Worm (Caenorhabditis elegans) whole organism, L4 larva: ENCODE data around the gene F32H5.4.

Experiments
- F26F4.8 ChIP-seq: fragments of 200-800 bp; sonication (Bioruptor generic); conservative IDR thresholded peaks from 2 replicates; pipeline ENCODE4 v1.3.6; 2022; ENCODE audit warnings: missing genetic modification characterization, missing compliant biosample characterization
- F37D6.2 ChIP-seq: sonication (generic microtip); optimal IDR thresholded peaks from 2 replicates; lab custom pipeline; 2016; ENCODE audit warnings: mild to moderate bottlenecking, missing genetic modification characterization, missing compliant biosample characterization
- Y75B8A.6 ChIP-seq: fragments of 200-800 bp; sonication (Bioruptor generic); IDR thresholded peaks from 2 replicates; pipeline ENCODE4 v1.3.6; 2022; ENCODE audit warnings: missing genetic modification reagents, missing genetic modification characterization, missing compliant biosample characterization
- aha-1 ChIP-seq: fragments of 150-350 bp; peaks from one replicate; lab custom pipeline; 2014; ENCODE audit warnings: missing biosample characterization, missing genetic modification characterization
- attf-4 ChIP-seq: sonication (generic microtip); optimal IDR thresholded peaks from 3 replicates; lab custom pipeline; 2017; ENCODE audit warnings: missing biosample characterization, missing genetic modification characterization
- ceh-28 ChIP-seq: fragments of 150-350 bp; optimal IDR thresholded peaks from 2 replicates; lab custom pipeline; 2014; ENCODE audit warnings: missing biosample characterization, missing genetic modification reagents, missing genetic modification characterization
- ceh-32 ChIP-seq: sonication (generic microtip); optimal IDR thresholded peaks from 2 replicates; lab custom pipeline; 2016; ENCODE audit warnings: mild to moderate bottlenecking, missing genetic modification characterization, missing compliant biosample characterization; ENCODE audit not compliant: poor library complexity
- ceh-82 ChIP-seq: sonication (generic microtip); optimal IDR thresholded peaks from 2 replicates; lab custom pipeline; 2017; ENCODE audit warnings: missing biosample characterization, missing genetic modification characterization
- daf-16 ChIP-seq, 3 experiments: sonication (generic microtip); optimal IDR thresholded peaks; 2 replicates each; lab custom pipeline; 2016 to 2017; ENCODE audit warnings: missing genetic modification characterization in 3 of 3, missing genetic modification reagents in 3 of 3, mild to moderate bottlenecking in 2 of 3, missing compliant biosample characterization in 2 of 3, missing biosample characterization in 1 of 3, moderate library complexity in 1 of 3
- dmd-6 ChIP-seq: fragments of 200-800 bp; sonication (Bioruptor generic); IDR thresholded peaks from 2 replicates; pipeline ENCODE4 v1.3.6; 2022; ENCODE audit warnings: missing genetic modification reagents, missing genetic modification characterization, missing compliant biosample characterization
- dmd-9 ChIP-seq: fragments of 200-800 bp; sonication (Bioruptor generic); IDR thresholded peaks from 2 replicates; pipeline ENCODE4 v1.3.6; 2022; ENCODE audit warnings: missing genetic modification reagents, missing genetic modification characterization, missing compliant biosample characterization
- duxl-1 ChIP-seq: sonication (generic microtip); optimal IDR thresholded peaks from 2 replicates; lab custom pipeline; 2016; ENCODE audit warnings: mild to moderate bottlenecking, missing genetic modification characterization, moderate library complexity, missing compliant biosample characterization; ENCODE audit not compliant: poor library complexity
- dve-1 ChIP-seq: sonication (generic microtip); optimal IDR thresholded peaks from 2 replicates; lab custom pipeline; 2017; ENCODE audit warnings: antibody characterized with exemption, mild to moderate bottlenecking, missing genetic modification characterization, missing compliant biosample characterization; ENCODE audit not compliant: insufficient read depth
- egl-43 ChIP-seq: fragments of 200-800 bp; sonication (Bioruptor generic); IDR thresholded peaks from 2 replicates; pipeline ENCODE4 v1.3.6; 2022; ENCODE audit warnings: missing genetic modification reagents, missing genetic modification characterization, missing compliant biosample characterization
- hlh-11 ChIP-seq: fragments of 200-800 bp; sonication (Bioruptor generic); optimal IDR thresholded peaks from 2 replicates; lab custom pipeline; 2018; ENCODE audit warnings: mild to moderate bottlenecking, missing genetic modification characterization, missing compliant biosample characterization
- hlh-30 ChIP-seq: sonication (generic microtip); optimal IDR thresholded peaks from 2 replicates; lab custom pipeline; 2017; ENCODE audit warnings: antibody characterized with exemption, mild to moderate bottlenecking, missing genetic modification characterization, missing compliant biosample characterization; ENCODE audit not compliant: insufficient read depth
- jun-1 ChIP-seq: fragments of 150-350 bp; optimal IDR thresholded peaks from 2 replicates; lab custom pipeline; 2014; ENCODE audit warnings: missing biosample characterization, missing genetic modification reagents, missing genetic modification characterization
- lin-13 ChIP-seq: fragments of 150-350 bp; optimal IDR thresholded peaks from 2 replicates; lab custom pipeline; 2014; ENCODE audit warnings: missing biosample characterization, missing genetic modification reagents, missing genetic modification characterization
- lin-15B ChIP-seq: fragments of 150-350 bp; sonication (generic microtip); optimal IDR thresholded peaks from 3 replicates; lab custom pipeline; 2014; ENCODE audit warnings: missing biosample characterization, missing genetic modification characterization
- lin-29 ChIP-seq: fragments of 200-800 bp; sonication (Bioruptor generic); IDR thresholded peaks from 2 replicates; pipeline ENCODE4 v1.3.6; 2022; ENCODE audit warnings: missing genetic modification reagents, missing genetic modification characterization, missing compliant biosample characterization
- madf-5 ChIP-seq, 2 experiments: fragments of 200-800 bp; sonication (Bioruptor generic); IDR thresholded peaks; 2 replicates each; pipeline ENCODE4 v1.3.6; 2022; ENCODE audit warnings: missing compliant biosample characterization in 2 of 2, missing genetic modification characterization in 2 of 2
- madf-9 ChIP-seq: fragments of 200-800 bp; sonication (Bioruptor generic); conservative IDR thresholded peaks from 2 replicates; pipeline ENCODE4 v1.3.6; 2022; ENCODE audit warnings: missing genetic modification reagents, missing genetic modification characterization, missing compliant biosample characterization
- mdl-1 ChIP-seq, 2 experiments: fragments of 150-350 bp in 1 of 2; sonication (generic microtip) in 1 of 2; optimal IDR thresholded peaks; 2 replicates each; lab custom pipeline; 2014 to 2017; ENCODE audit warnings: missing biosample characterization in 2 of 2, missing genetic modification characterization in 2 of 2
- mep-1 ChIP-seq: fragments of 150-350 bp; sonication (generic microtip); optimal IDR thresholded peaks from 3 replicates; lab custom pipeline; 2014; ENCODE audit warnings: missing biosample characterization, missing genetic modification characterization
- mxl-2 ChIP-seq: fragments of 200-800 bp; sonication (Bioruptor generic); conservative IDR thresholded peaks from 2 replicates; pipeline ENCODE4 v1.3.6; 2022; ENCODE audit warnings: missing genetic modification reagents, missing genetic modification characterization, missing compliant biosample characterization
- nhr-10 ChIP-seq: fragments of 150-350 bp; optimal IDR thresholded peaks from 2 replicates; lab custom pipeline; 2014; ENCODE audit warnings: missing biosample characterization, missing genetic modification characterization
- nhr-102 ChIP-seq: sonication (generic microtip); optimal IDR thresholded peaks from 2 replicates; lab custom pipeline; 2016; ENCODE audit warnings: mild to moderate bottlenecking, missing genetic modification characterization, moderate library complexity, missing compliant biosample characterization
- nhr-237 ChIP-seq: sonication (generic microtip); optimal IDR thresholded peaks from 2 replicates; lab custom pipeline; 2017; ENCODE audit warnings: missing biosample characterization, missing genetic modification characterization
- nhr-25 ChIP-seq: sonication (generic microtip); optimal IDR thresholded peaks from 2 replicates; lab custom pipeline; 2017; ENCODE audit warnings: missing genetic modification characterization, mild to moderate bottlenecking, missing compliant biosample characterization, antibody characterized with exemption, moderate library complexity, borderline replicate concordance; ENCODE audit not compliant: insufficient read depth
- nhr-28 ChIP-seq: fragments of 150-350 bp; optimal IDR thresholded peaks from 2 replicates; lab custom pipeline; 2014; ENCODE audit warnings: missing biosample characterization, missing genetic modification characterization
- nhr-41 ChIP-seq: fragments of 200-800 bp; sonication (Bioruptor generic); IDR thresholded peaks from 2 replicates; pipeline ENCODE4 v1.3.6; 2022; ENCODE audit warnings: missing genetic modification reagents, missing genetic modification characterization, missing compliant biosample characterization
- nhr-76 ChIP-seq: fragments of 150-350 bp; optimal IDR thresholded peaks from 2 replicates; lab custom pipeline; 2014; ENCODE audit warnings: missing biosample characterization, missing genetic modification characterization
- pha-4 ChIP-seq, 2 experiments: fragments of 150-350 bp in 1 of 2; fragments of 200-800 bp in 1 of 2; sonication (Bioruptor generic) in 1 of 2; IDR thresholded peaks in 1 of 2; optimal IDR thresholded peaks in 1 of 2; 2 replicates each; pipeline versions ENCODE4 v1.3.6 to Lab custom; 2014 to 2022; ENCODE audit warnings: missing genetic modification characterization in 2 of 2, missing genetic modification reagents in 2 of 2, missing biosample characterization in 1 of 2, missing compliant biosample characterization in 1 of 2
- php-3 ChIP-seq: fragments of 200-800 bp; sonication (Bioruptor generic); IDR thresholded peaks from 2 replicates; pipeline ENCODE4 v1.3.6; 2022; ENCODE audit warnings: missing genetic modification reagents, missing genetic modification characterization, missing compliant biosample characterization
- pqm-1 ChIP-seq: sonication (generic microtip); optimal IDR thresholded peaks from 2 replicates; lab custom pipeline; 2017; ENCODE audit warnings: missing biosample characterization, missing genetic modification characterization
- rbr-2 ChIP-seq: sonication (generic microtip); optimal IDR thresholded peaks from 2 replicates; lab custom pipeline; 2016; ENCODE audit warnings: missing genotype, missing genetic modification characterization, missing compliant biosample characterization
- saeg-2 ChIP-seq: fragments of 200-800 bp; sonication (Bioruptor generic); IDR thresholded peaks from 2 replicates; pipeline ENCODE4 v1.3.6; 2022; ENCODE audit warnings: missing genetic modification reagents, missing genetic modification characterization, missing compliant biosample characterization
- set-16 ChIP-seq: fragments of 200-800 bp; sonication (Bioruptor generic); IDR thresholded peaks from 2 replicates; pipeline ENCODE4 v1.3.6; 2022; ENCODE audit warnings: missing genetic modification reagents, missing genetic modification characterization, missing compliant biosample characterization
- skn-1 ChIP-seq: fragments of 150-350 bp; optimal IDR thresholded peaks from 2 replicates; lab custom pipeline; 2014; ENCODE audit warnings: missing biosample characterization, missing genetic modification characterization
- snpc-1.2 ChIP-seq: fragments of 200-800 bp; sonication (Bioruptor generic); IDR thresholded peaks from 2 replicates; pipeline ENCODE4 v1.3.6; 2022; ENCODE audit warnings: missing genetic modification reagents, missing genetic modification characterization, missing compliant biosample characterization
- snpc-4 ChIP-seq: fragments of 150-350 bp; optimal IDR thresholded peaks from 2 replicates; lab custom pipeline; 2014; ENCODE audit warnings: missing biosample characterization, missing genetic modification characterization
- spr-1 ChIP-seq: sonication (generic microtip); optimal IDR thresholded peaks from 2 replicates; lab custom pipeline; 2016; ENCODE audit warnings: mild to moderate bottlenecking, missing genetic modification characterization, missing compliant biosample characterization
- spr-3 ChIP-seq: fragments of 200-800 bp; sonication (Bioruptor generic); optimal IDR thresholded peaks from 2 replicates; lab custom pipeline; 2018; ENCODE audit warnings: mild to moderate bottlenecking, missing genetic modification characterization, missing compliant biosample characterization
- tag-97 ChIP-seq: fragments of 200-800 bp; sonication (Bioruptor generic); IDR thresholded peaks from 2 replicates; pipeline ENCODE4 v1.3.6; 2022; ENCODE audit warnings: missing genetic modification characterization, missing compliant biosample characterization
- unc-130 ChIP-seq: sonication (generic microtip); optimal IDR thresholded peaks from 2 replicates; lab custom pipeline; 2016; ENCODE audit warnings: missing genetic modification reagents, missing genetic modification characterization, missing compliant biosample characterization
- vab-7 ChIP-seq: fragments of 200-800 bp; sonication (Bioruptor generic); IDR thresholded peaks from 2 replicates; pipeline ENCODE4 v1.3.6; 2022; ENCODE audit warnings: missing genetic modification reagents, missing genetic modification characterization, missing compliant biosample characterization
- ztf-11 ChIP-seq: fragments of 150-350 bp; optimal IDR thresholded peaks from 2 replicates; lab custom pipeline; 2014; ENCODE audit warnings: missing biosample characterization, missing genetic modification characterization

F32H5.4 gene

DNA sequence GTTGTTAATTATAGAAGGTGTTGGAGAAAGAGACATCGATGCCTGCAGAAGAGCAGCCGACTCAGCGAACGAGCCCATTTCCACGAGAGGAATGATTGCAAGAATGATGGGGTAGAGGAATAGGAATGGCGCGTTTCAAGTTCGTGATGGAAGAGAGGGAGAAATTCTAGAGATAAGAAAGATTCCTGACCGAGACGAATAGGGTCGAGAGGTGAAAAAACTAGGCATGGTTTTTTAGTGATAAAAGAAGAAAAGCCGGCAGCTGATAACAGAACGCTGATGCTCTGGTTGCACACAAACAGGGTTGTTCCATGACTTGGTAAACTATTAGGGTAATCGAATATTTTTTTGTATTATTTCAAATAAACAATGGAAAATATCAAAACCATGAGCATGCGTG is 12.5 kb downstream of the F32H5.4 start (continued):
- peak; percentile 78 for TF ChIP-seq dmd-6 (GFP tag; lab: Robert Waterston, UW)
- TF ChIP-seq set-16 (GFP tag; lab: Robert Waterston, UW), result no peak; the same call in 1 of the 2 replicates
- no peak for TF ChIP-seq ceh-32
- peak; percentile 39; the same call in 1 of the 2 replicates for TF ChIP-seq php-3 (GFP tag; lab: Robert Waterston, UW)
- TF ChIP-seq nhr-102 (tag; lab: Kevin White, UChicago), result peak; percentile 14
- TF ChIP-seq ceh-28 (tag; lab: Kevin White, UChicago), result no peak
- peak; percentile 42; the same call in 1 of the 2 replicates for TF ChIP-seq nhr-41 (GFP tag; lab: Robert Waterston, UW)
- TF ChIP-seq dve-1 (tag; lab: Kevin White, UChicago), result peak; percentile 64
- peak; percentile 44 for TF ChIP-seq aha-1
- TF ChIP-seq nhr-76 (tag; lab: Kevin White, UChicago), result no peak
- TF ChIP-seq lin-29 (GFP tag; lab: Robert Waterston, UW), result no peak

DNA sequence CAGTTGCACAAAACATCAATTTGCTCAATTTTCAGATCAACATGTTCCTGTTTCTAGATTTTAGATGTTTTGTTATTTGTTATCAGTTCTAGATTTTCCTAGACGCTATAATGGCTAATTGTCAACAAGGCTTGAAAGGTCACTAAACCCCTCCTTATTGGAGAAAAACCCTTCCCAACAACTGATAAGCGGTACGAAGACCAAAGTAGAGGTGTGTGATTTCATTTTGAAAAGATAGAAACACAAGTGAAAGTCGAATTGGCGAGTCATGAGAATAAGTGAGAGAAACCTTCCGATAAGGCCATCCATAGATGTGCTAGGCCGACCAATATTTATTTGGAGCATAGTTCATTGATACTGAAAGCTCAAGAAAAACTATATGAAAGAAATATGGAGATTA is 13.3 kb downstream of the F32H5.4 start:
- peak in 1 of 2 experiments; percentile 34 for TF ChIP-seq daf-16 (GFP tag; optimal IDR thresholded peaks at IDR 0.05; lab: Kevin White, UChicago)
- TF ChIP-seq daf-16 (tag; optimal IDR thresholded peaks at IDR 0.05; lab: Kevin White, UChicago), result peak; percentile 99
- no peak for TF ChIP-seq snpc-4 (tag; lab: Kevin White, UChicago)
- TF ChIP-seq unc-130 (GFP tag; lab: Kevin White, UChicago), result no peak
- no peak for TF ChIP-seq vab-7
- TF ChIP-seq mep-1 (tag; lab: Kevin White, UChicago), result peak; percentile 65
- TF ChIP-seq tag-97 (GFP tag; lab: Robert Waterston, UW), result no peak
- no peak for TF ChIP-seq ceh-82 (tag; lab: Kevin White, UChicago)
- TF ChIP-seq rbr-2 (tag; lab: Kevin White, UChicago), result no peak
- no peak for TF ChIP-seq spr-3
- no peak for TF ChIP-seq ztf-11 (tag; lab: Kevin White, UChicago)
- no peak for TF ChIP-seq jun-1
- peak; percentile 70 for TF ChIP-seq nhr-10 (tag; lab: Kevin White, UChicago)
- no peak for TF ChIP-seq nhr-25 (tag; lab: Kevin White, UChicago)
- TF ChIP-seq hlh-11 (tag; lab: Kevin White, UChicago), result peak; percentile 88
- no peak for TF ChIP-seq nhr-237 (tag; lab: Kevin White, UChicago)
- no peak for TF ChIP-seq madf-9 (GFP tag; lab: Robert Waterston, UW)
- TF ChIP-seq mdl-1 (tag; optimal IDR thresholded peaks at IDR 0.05; lab: Kevin White, UChicago), result peak in 1 of 2 experiments; percentile 47
- TF ChIP-seq F26F4.8 (GFP tag; lab: Robert Waterston, UW), result no peak
- TF ChIP-seq F37D6.2 (tag; lab: Kevin White, UChicago), result no peak
- TF ChIP-seq snpc-1.2 (GFP tag; lab: Robert Waterston, UW), result no peak
- TF ChIP-seq pqm-1 (tag; lab: Kevin White, UChicago), result peak; percentile 89
- no peak for TF ChIP-seq mxl-2
- TF ChIP-seq nhr-28, result peak; percentile 91
- peak; percentile 70; the same call in 1 of the 2 replicates for TF ChIP-seq nhr-41 (GFP tag; lab: Robert Waterston, UW)
- TF ChIP-seq nhr-102 (tag; lab: Kevin White, UChicago), result peak; percentile 50
- TF ChIP-seq aha-1, result no peak
- no peak for TF ChIP-seq lin-13
- no peak for TF ChIP-seq duxl-1 (tag; lab: Kevin White, UChicago)
- TF ChIP-seq nhr-76 (tag; lab: Kevin White, UChicago), result no peak
- no peak for TF ChIP-seq dmd-9 (GFP tag; lab: Robert Waterston, UW)
- TF ChIP-seq egl-43, result no peak
- no peak for TF ChIP-seq saeg-2 (GFP tag; lab: Robert Waterston, UW)
- no peak for TF ChIP-seq ceh-32
- TF ChIP-seq spr-1 (tag; lab: Kevin White, UChicago), result no peak
- no peak for TF ChIP-seq attf-4 (tag; lab: Kevin White, UChicago)
- TF ChIP-seq skn-1, result no peak
- no peak for TF ChIP-seq madf-5 (GFP tag; IDR thresholded peaks at IDR 0.05; lab: Robert Waterston, UW)
- no peak for TF ChIP-seq lin-15B (tag; lab: Kevin White, UChicago)
- TF ChIP-seq hlh-30 (tag; lab: Kevin White, UChicago), result peak; percentile 74
- no peak for TF ChIP-seq Y75B8A.6 (GFP tag; lab: Robert Waterston, UW)
- no peak for TF ChIP-seq pha-4 (GFP tag; IDR thresholded peaks at IDR 0.05; lab: Robert Waterston, UW)
- TF ChIP-seq pha-4 (tag; optimal IDR thresholded peaks at IDR 0.05; lab: Kevin White, UChicago), result no peak
- TF ChIP-seq lin-29 (GFP tag; lab: Robert Waterston, UW), result no peak
